Worm (Caenorhabditis elegans) whole organism, L1 larva: ENCODE data around the gene F45E12.6.
A peak's percentile ranks its signal among the peaks of the same experiment; 100 is the strongest.

ENCODE experiments used
- C04F5.9 ChIP-seq: sonication (generic microtip); optimal IDR thresholded peaks from 2 replicates; lab custom pipeline; 2016; ENCODE audit warnings: missing genetic modification characterization, missing compliant biosample characterization
- C34B4.2 ChIP-seq: sonication (generic microtip); optimal IDR thresholded peaks from 2 replicates; lab custom pipeline; 2017; ENCODE audit warnings: mild to moderate bottlenecking, missing genetic modification characterization, missing compliant biosample characterization
- F16B12.6 ChIP-seq: fragments of 150-350 bp; optimal IDR thresholded peaks from 2 replicates; lab custom pipeline; 2014; ENCODE audit warnings: missing biosample characterization, missing genetic modification characterization
- Y116A8C.19 ChIP-seq: sonication (generic microtip); optimal IDR thresholded peaks from 2 replicates; lab custom pipeline; 2016; ENCODE audit warnings: missing compliant biosample characterization, missing genetic modification characterization, borderline replicate concordance
- alr-1 ChIP-seq: fragments of 200-800 bp; sonication (Bioruptor generic); optimal IDR thresholded peaks from 2 replicates; lab custom pipeline; 2018; ENCODE audit warnings: borderline replicate concordance, mild to moderate bottlenecking, missing genetic modification characterization, missing compliant biosample characterization
- aly-2 ChIP-seq: fragments of 150-350 bp; optimal IDR thresholded peaks from 2 replicates; lab custom pipeline; 2014; ENCODE audit warnings: missing biosample characterization, missing genetic modification characterization
- blmp-1 ChIP-seq: fragments of 150-350 bp; optimal IDR thresholded peaks from 2 replicates; lab custom pipeline; 2014; ENCODE audit warnings: missing biosample characterization, missing genetic modification characterization
- ceh-63 ChIP-seq: fragments of 200-800 bp; sonication (Bioruptor generic); optimal IDR thresholded peaks from 2 replicates; lab custom pipeline; 2018; ENCODE audit warnings: mild to moderate bottlenecking, missing genetic modification characterization, missing compliant biosample characterization
- ceh-8 ChIP-seq: fragments of 200-800 bp; sonication (Bioruptor generic); optimal IDR thresholded peaks from 2 replicates; lab custom pipeline; 2018; ENCODE audit warnings: mild to moderate bottlenecking, missing genetic modification characterization, moderate library complexity, missing compliant biosample characterization
- ceh-82 ChIP-seq, 3 experiments: fragments of 150-350 bp in 1 of 3; sonication (generic microtip) in 2 of 3; optimal IDR thresholded peaks; 2 replicates each; lab custom pipeline; 2014 to 2017; ENCODE audit warnings: missing biosample characterization in 3 of 3, missing genetic modification characterization in 3 of 3
- ceh-88 ChIP-seq: fragments of 200-800 bp; sonication (Bioruptor generic); IDR thresholded peaks from 2 replicates; pipeline ENCODE4 v1.3.6; 2022; ENCODE audit warnings: missing genetic modification characterization, missing compliant biosample characterization
- ces-1 ChIP-seq: fragments of 150-350 bp; optimal IDR thresholded peaks from 2 replicates; lab custom pipeline; 2014; ENCODE audit warnings: missing biosample characterization, missing genetic modification reagents, missing genetic modification characterization
- dpl-1 ChIP-seq, 3 experiments: fragments of 150-350 bp in 2 of 3; sonication (generic microtip) in 1 of 3; optimal IDR thresholded peaks; 2 replicates each; lab custom pipeline; 2014 to 2017; ENCODE audit warnings: missing biosample characterization in 3 of 3, missing genetic modification characterization in 3 of 3, missing genetic modification reagents in 3 of 3
- dsc-1 ChIP-seq: sonication (generic microtip); optimal IDR thresholded peaks from 2 replicates; lab custom pipeline; 2016; ENCODE audit warnings: mild to moderate bottlenecking, missing genetic modification characterization, missing compliant biosample characterization
- efl-1 ChIP-seq, 4 experiments: fragments of 150-350 bp; optimal IDR thresholded peaks in 3 of 4; peaks in 1 of 4; 1 replicate in 1 of 4; 2 replicates in 3 of 4; lab custom pipeline; 2014; ENCODE audit warnings: missing biosample characterization in 2 of 4, missing genetic modification characterization in 2 of 4, missing genetic modification reagents in 2 of 4
- efl-3 ChIP-seq: fragments of 200-800 bp; sonication (Bioruptor generic); optimal IDR thresholded peaks from 2 replicates; lab custom pipeline; 2018; ENCODE audit warnings: mild to moderate bottlenecking, missing genetic modification characterization, missing compliant biosample characterization
- egl-13 ChIP-seq: sonication (generic microtip); optimal IDR thresholded peaks from 2 replicates; lab custom pipeline; 2016; ENCODE audit warnings: missing genotype, missing genetic modification reagents, missing genetic modification characterization, missing compliant biosample characterization
- egl-27 ChIP-seq, 2 experiments: fragments of 150-350 bp in 1 of 2; sonication (generic microtip); optimal IDR thresholded peaks; 3 replicates each; lab custom pipeline; 2017 to 2018; ENCODE audit warnings: missing biosample characterization in 2 of 2, missing genetic modification characterization in 2 of 2, missing genetic modification reagents in 2 of 2
- elt-2 ChIP-seq: sonication (generic microtip); optimal IDR thresholded peaks from 2 replicates; lab custom pipeline; 2016; ENCODE audit warnings: missing genetic modification characterization, mild to moderate bottlenecking, inconsistent platforms, missing compliant biosample characterization, missing genetic modification reagents
- ets-5 ChIP-seq: fragments of 200-800 bp; sonication (Bioruptor generic); IDR thresholded peaks from 2 replicates; pipeline ENCODE4 v1.3.6; 2022; ENCODE audit warnings: missing genetic modification characterization, missing compliant biosample characterization
- fkh-10 ChIP-seq: sonication (generic microtip); optimal IDR thresholded peaks from 2 replicates; lab custom pipeline; 2017; ENCODE audit warnings: missing biosample characterization, missing genetic modification reagents, missing genetic modification characterization
- fkh-8 ChIP-seq: sonication (generic microtip); optimal IDR thresholded peaks from 2 replicates; lab custom pipeline; 2016; ENCODE audit warnings: mild to moderate bottlenecking, missing genetic modification characterization, missing compliant biosample characterization
- fos-1 ChIP-seq: fragments of 150-350 bp; optimal IDR thresholded peaks from 2 replicates; lab custom pipeline; 2014; ENCODE audit warnings: missing biosample characterization, missing genetic modification characterization
- hlh-17 ChIP-seq: fragments of 200-800 bp; sonication (Bioruptor generic); optimal IDR thresholded peaks from 2 replicates; lab custom pipeline; 2018; ENCODE audit warnings: missing genetic modification characterization, mild to moderate bottlenecking, missing compliant biosample characterization, moderate library complexity, borderline replicate concordance
- hlh-4 ChIP-seq: sonication (generic microtip); optimal IDR thresholded peaks from 2 replicates; lab custom pipeline; 2016; ENCODE audit warnings: mild to moderate bottlenecking, missing genetic modification characterization, missing compliant biosample characterization
- hpl-2 ChIP-seq: fragments of 150-350 bp; optimal IDR thresholded peaks from 2 replicates; lab custom pipeline; 2014; ENCODE audit warnings: missing biosample characterization, missing genetic modification reagents, missing genetic modification characterization
- irx-1 ChIP-seq: sonication (generic microtip); optimal IDR thresholded peaks from 2 replicates; lab custom pipeline; 2016; ENCODE audit warnings: missing genetic modification characterization, missing compliant biosample characterization
- lin-13 ChIP-seq: fragments of 150-350 bp; optimal IDR thresholded peaks from 2 replicates; lab custom pipeline; 2014; ENCODE audit warnings: missing biosample characterization, missing genetic modification reagents, missing genetic modification characterization
- lin-15B ChIP-seq: fragments of 150-350 bp; sonication (generic microtip); optimal IDR thresholded peaks from 3 replicates; lab custom pipeline; 2014; ENCODE audit warnings: missing biosample characterization, missing genetic modification characterization
- lin-39 ChIP-seq: fragments of 150-350 bp; optimal IDR thresholded peaks from 2 replicates; lab custom pipeline; 2014; ENCODE audit warnings: missing biosample characterization, missing genetic modification reagents, missing genetic modification characterization
- lsy-2 ChIP-seq, 2 experiments: fragments of 150-350 bp; optimal IDR thresholded peaks; 2 replicates each; lab custom pipeline; 2014; ENCODE audit warnings: missing biosample characterization in 2 of 2, missing genetic modification characterization in 2 of 2
- mdl-1 ChIP-seq, 2 experiments: fragments of 150-350 bp; optimal IDR thresholded peaks; 2 replicates each; lab custom pipeline; 2014 to 2017; ENCODE audit warnings: missing biosample characterization in 2 of 2, missing genetic modification characterization in 2 of 2, inconsistent platforms in 1 of 2
- mep-1 ChIP-seq: fragments of 150-350 bp; optimal IDR thresholded peaks from 2 replicates; lab custom pipeline; 2014; ENCODE audit warnings: missing biosample characterization, missing genetic modification characterization
- nhr-11 ChIP-seq: fragments of 150-350 bp; optimal IDR thresholded peaks from 2 replicates; lab custom pipeline; 2014; ENCODE audit warnings: missing biosample characterization, missing genetic modification characterization
- nhr-12 ChIP-seq: sonication (generic microtip); optimal IDR thresholded peaks from 2 replicates; lab custom pipeline; 2017; ENCODE audit warnings: missing biosample characterization, missing genetic modification characterization
- nhr-20 ChIP-seq: sonication (generic microtip); optimal IDR thresholded peaks from 2 replicates; lab custom pipeline; 2016; ENCODE audit warnings: mild to moderate bottlenecking, missing genetic modification characterization, missing compliant biosample characterization
- nhr-237 ChIP-seq: fragments of 150-350 bp; optimal IDR thresholded peaks from 2 replicates; lab custom pipeline; 2014; ENCODE audit warnings: missing biosample characterization, missing genetic modification characterization
- nhr-28 ChIP-seq: fragments of 150-350 bp; optimal IDR thresholded peaks from 2 replicates; lab custom pipeline; 2014; ENCODE audit warnings: missing biosample characterization, missing genetic modification characterization
- nhr-47 ChIP-seq: sonication (generic microtip); optimal IDR thresholded peaks from 2 replicates; lab custom pipeline; 2016; ENCODE audit warnings: mild to moderate bottlenecking, missing genetic modification characterization, moderate library complexity, missing compliant biosample characterization
- nhr-71 ChIP-seq: sonication (generic microtip); optimal IDR thresholded peaks from 2 replicates; lab custom pipeline; 2016; ENCODE audit warnings: mild to moderate bottlenecking, missing genetic modification characterization, moderate library complexity, missing compliant biosample characterization
- nhr-77 ChIP-seq: fragments of 150-350 bp; optimal IDR thresholded peaks from 2 replicates; lab custom pipeline; 2014; ENCODE audit warnings: missing biosample characterization, missing genetic modification characterization
- nhr-84 ChIP-seq: sonication (generic microtip); optimal IDR thresholded peaks from 2 replicates; lab custom pipeline; 2017; ENCODE audit warnings: missing biosample characterization, missing genetic modification characterization
- pqm-1 ChIP-seq: sonication (generic microtip); optimal IDR thresholded peaks from 3 replicates; lab custom pipeline; 2017; ENCODE audit warnings: missing biosample characterization, missing genetic modification characterization
- rnt-1 ChIP-seq: sonication (generic microtip); optimal IDR thresholded peaks from 2 replicates; lab custom pipeline; 2016; ENCODE audit warnings: mild to moderate bottlenecking, missing genetic modification characterization, moderate library complexity, missing compliant biosample characterization
- snu-23 ChIP-seq: sonication (generic microtip); optimal IDR thresholded peaks from 2 replicates; lab custom pipeline; 2016; ENCODE audit warnings: missing genetic modification characterization, missing compliant biosample characterization
- sup-37 ChIP-seq: fragments of 200-800 bp; sonication (Bioruptor generic); optimal IDR thresholded peaks from 2 replicates; lab custom pipeline; 2018; ENCODE audit warnings: mild to moderate bottlenecking, missing genetic modification characterization, missing compliant biosample characterization
- swsn-7 ChIP-seq: sonication (generic microtip); optimal IDR thresholded peaks from 2 replicates; lab custom pipeline; 2016; ENCODE audit warnings: missing genetic modification characterization, missing compliant biosample characterization
- tbx-2 ChIP-seq: sonication (generic microtip); optimal IDR thresholded peaks from 2 replicates; lab custom pipeline; 2016; ENCODE audit warnings: missing genetic modification characterization, missing compliant biosample characterization
- unc-130 ChIP-seq: fragments of 150-350 bp; optimal IDR thresholded peaks from 2 replicates; lab custom pipeline; 2017; ENCODE audit warnings: missing biosample characterization, missing genetic modification characterization, inconsistent platforms
- unc-86 ChIP-seq: sonication (generic microtip); optimal IDR thresholded peaks from 2 replicates; lab custom pipeline; 2016; ENCODE audit warnings: missing genetic modification characterization, missing compliant biosample characterization
- vab-15 ChIP-seq: sonication (generic microtip); optimal IDR thresholded peaks from 2 replicates; lab custom pipeline; 2017; ENCODE audit warnings: missing genotype, mild to moderate bottlenecking, missing genetic modification characterization, missing compliant biosample characterization
- xbp-1 ChIP-seq: sonication (generic microtip); optimal IDR thresholded peaks from 2 replicates; lab custom pipeline; 2016; ENCODE audit warnings: missing genetic modification characterization, missing compliant biosample characterization
- zag-1 ChIP-seq: fragments of 150-350 bp; optimal IDR thresholded peaks from 2 replicates; lab custom pipeline; 2014; ENCODE audit warnings: missing biosample characterization, missing genetic modification characterization
- zip-4 ChIP-seq: fragments of 200-800 bp; sonication (Bioruptor generic); optimal IDR thresholded peaks from 2 replicates; lab custom pipeline; 2018; ENCODE audit warnings: mild to moderate bottlenecking, missing genetic modification characterization, moderate library complexity, missing compliant biosample characterization

F45E12.6 gene

ce11 chrII:7272513-7272912 is 41.5 kb downstream of the F45E12.6 start (continued):
- no peak for TF ChIP-seq efl-1 (optimal IDR thresholded peaks at IDR 0.05; lab: Kevin White, UChicago)
- TF ChIP-seq efl-1 (GFP tag; optimal IDR thresholded peaks at IDR 0.05 in 1 of 2; lab: Kevin White, UChicago): peak in 1 of 2 experiments; percentile 73
- TF ChIP-seq unc-86: no peak
- TF ChIP-seq dsc-1 (tag; lab: Kevin White, UChicago): no peak
- TF ChIP-seq lin-39: no peak
- no peak for TF ChIP-seq egl-27 (tag; optimal IDR thresholded peaks at IDR 0.05; lab: Kevin White, UChicago)
- no peak for TF ChIP-seq xbp-1 (tag; lab: Kevin White, UChicago)
- no peak for TF ChIP-seq nhr-11 (tag; lab: Kevin White, UChicago)
- TF ChIP-seq ces-1 (GFP tag; lab: Kevin White, UChicago): no peak
- TF ChIP-seq nhr-237 (tag; lab: Kevin White, UChicago): no peak
- TF ChIP-seq ets-5 (GFP tag; lab: Robert Waterston, UW): no peak
- TF ChIP-seq snu-23 (GFP tag; lab: Kevin White, UChicago): peak; percentile 22
- TF ChIP-seq dpl-1 (GFP tag; optimal IDR thresholded peaks at IDR 0.05; lab: Kevin White, UChicago): no peak
- no peak for TF ChIP-seq rnt-1 (tag; lab: Kevin White, UChicago)
- no peak for TF ChIP-seq swsn-7 (tag; lab: Kevin White, UChicago)
- no peak for TF ChIP-seq nhr-12
- TF ChIP-seq fos-1 (tag; lab: Kevin White, UChicago): no peak
- TF ChIP-seq lin-13: no peak
- TF ChIP-seq lin-15B (tag; lab: Kevin White, UChicago): no peak
- TF ChIP-seq mdl-1 (tag; optimal IDR thresholded peaks at IDR 0.05; lab: Kevin White, UChicago): no peak
- TF ChIP-seq alr-1 (tag; lab: Kevin White, UChicago): no peak
- no peak for TF ChIP-seq ceh-63
- TF ChIP-seq nhr-28 (tag; lab: Kevin White, UChicago): no peak
- no peak for TF ChIP-seq ceh-82 (tag; optimal IDR thresholded peaks at IDR 0.05; lab: Kevin White, UChicago)
- no peak for TF ChIP-seq hlh-4 (tag; lab: Kevin White, UChicago)
- no peak for TF ChIP-seq ceh-8 (GFP tag; lab: Kevin White, UChicago)
- TF ChIP-seq zip-4 (GFP tag; lab: Kevin White, UChicago): no peak
- TF ChIP-seq tbx-2 (tag; lab: Kevin White, UChicago): peak; percentile 44
- TF ChIP-seq vab-15 (tag; lab: Kevin White, UChicago): no peak
- no peak for TF ChIP-seq fkh-8 (tag; lab: Kevin White, UChicago)
- peak; percentile 36 for TF ChIP-seq nhr-71 (tag; lab: Kevin White, UChicago)
- TF ChIP-seq hpl-2: no peak
- TF ChIP-seq Y116A8C.19 (tag; lab: Kevin White, UChicago): no peak
- TF ChIP-seq hlh-17: no peak
- TF ChIP-seq elt-2 (tag; lab: Kevin White, UChicago): no peak
- no peak for TF ChIP-seq fkh-10 (GFP tag; lab: Kevin White, UChicago)
- TF ChIP-seq nhr-77 (tag; lab: Kevin White, UChicago): no peak
- TF ChIP-seq efl-3 (GFP tag; lab: Kevin White, UChicago): no peak
- no peak for TF ChIP-seq mep-1 (tag; lab: Kevin White, UChicago)
- TF ChIP-seq blmp-1 (tag; lab: Kevin White, UChicago): peak; percentile 28
- no peak for TF ChIP-seq unc-130 (tag; lab: Kevin White, UChicago)
- no peak for TF ChIP-seq nhr-47 (tag; lab: Kevin White, UChicago)
- peak in 1 of 2 experiments; percentile 12 for TF ChIP-seq lsy-2 (tag; optimal IDR thresholded peaks at IDR 0.05; lab: Kevin White, UChicago)
- no peak for TF ChIP-seq ceh-88 (GFP tag; lab: Robert Waterston, UW)
- no peak for TF ChIP-seq nhr-84 (tag; lab: Kevin White, UChicago)
- TF ChIP-seq pqm-1 (tag; lab: Kevin White, UChicago): no peak
- TF ChIP-seq nhr-20 (tag; lab: Kevin White, UChicago): peak; percentile 55
- TF ChIP-seq C04F5.9: no peak
- no peak for TF ChIP-seq irx-1 (tag; lab: Kevin White, UChicago)
- TF ChIP-seq aly-2 (tag; lab: Kevin White, UChicago): no peak
- TF ChIP-seq C34B4.2 (tag; lab: Kevin White, UChicago): no peak
- no peak for TF ChIP-seq sup-37
- TF ChIP-seq zag-1 (tag; lab: Kevin White, UChicago): no peak
- TF ChIP-seq egl-13 (tag; lab: Kevin White, UChicago): no peak
- TF ChIP-seq F16B12.6 (tag; lab: Kevin White, UChicago): no peak
